Fruit fly (Drosophila melanogaster) whole organism, embryonic: ENCODE data around the gene MRP.
A peak's percentile ranks its signal among the peaks of the same experiment; 100 is the strongest.

ENCODE experiments used
- B-H1 ChIP-seq: fragments of 200-800 bp; sonication (Bioruptor generic); IDR thresholded peaks from 3 replicates; pipeline ENCODE4 v1.3.6; 2022; ENCODE audit warnings: missing biosample characterization, missing genetic modification characterization
- BEAF-32 ChIP-seq: fragments of 200-800 bp; sonication (Bioruptor generic); optimal IDR thresholded peaks from 3 replicates; lab custom pipeline; 2017; ENCODE audit warnings: missing biosample characterization, missing genetic modification characterization, mild to moderate bottlenecking, moderate library complexity, missing genetic modification reagents
- CG10959 ChIP-seq: fragments of 200-800 bp; sonication (Bioruptor generic); IDR thresholded peaks from 2 replicates; pipeline ENCODE4 v1.3.6; 2022; ENCODE audit warnings: missing biosample characterization, missing genetic modification characterization
- CG13287 ChIP-seq: fragments of 200-800 bp; sonication (Bioruptor generic); IDR thresholded peaks from 2 replicates; pipeline ENCODE4 v1.3.6; 2022; ENCODE audit warnings: missing biosample characterization, missing genetic modification characterization; ENCODE audit not compliant: partially characterized antibody
- CG15269 ChIP-seq: fragments of 200-800 bp; sonication (Bioruptor generic); optimal IDR thresholded peaks from 2 replicates; lab custom pipeline; 2018; ENCODE audit warnings: missing biosample characterization, mild to moderate bottlenecking, missing genetic modification characterization, moderate library complexity
- CG17361 ChIP-seq: fragments of 200-800 bp; sonication (Bioruptor generic); IDR thresholded peaks from 3 replicates; pipeline ENCODE4 v1.3.6; 2022; ENCODE audit warnings: missing biosample characterization, missing genetic modification characterization
- CG18476 ChIP-seq: fragments of 200-800 bp; sonication (Bioruptor generic); optimal IDR thresholded peaks from 2 replicates; lab custom pipeline; 2016; ENCODE audit warnings: missing biosample characterization, mild to moderate bottlenecking, missing genetic modification characterization
- CG30431 ChIP-seq: fragments of 200-800 bp; sonication (Bioruptor generic); optimal IDR thresholded peaks from 2 replicates; lab custom pipeline; 2017; ENCODE audit warnings: missing biosample characterization, missing genetic modification characterization
- CG3163 ChIP-seq: fragments of 200-800 bp; sonication (Bioruptor generic); optimal IDR thresholded peaks from 3 replicates; lab custom pipeline; 2016; ENCODE audit warnings: missing biosample characterization, missing genetic modification characterization
- CG34422 ChIP-seq: fragments of 200-800 bp; sonication (Bioruptor generic); IDR thresholded peaks from 3 replicates; pipeline ENCODE4 v1.3.6; 2022; ENCODE audit warnings: missing biosample characterization, missing genetic modification characterization
- CG3726 ChIP-seq: fragments of 200-800 bp; sonication (Bioruptor generic); IDR thresholded peaks from 3 replicates; pipeline ENCODE4, ENCODE4 v1.3.6; 2022; ENCODE audit warnings: missing biosample characterization, missing genetic modification characterization
- CG3838 ChIP-seq: fragments of 200-800 bp; sonication (Bioruptor generic); optimal IDR thresholded peaks from 3 replicates; lab custom pipeline; 2016; ENCODE audit warnings: missing biosample characterization, missing genetic modification characterization
- CG4282 ChIP-seq: fragments of 200-800 bp; sonication (Bioruptor generic); optimal IDR thresholded peaks from 2 replicates; lab custom pipeline; 2016; ENCODE audit warnings: missing biosample characterization, missing genetic modification characterization
- CG43689 ChIP-seq: fragments of 200-800 bp; sonication (Bioruptor generic); IDR thresholded peaks from 2 replicates; pipeline ENCODE4 v1.3.6; 2022; ENCODE audit warnings: missing biosample characterization, missing genetic modification characterization
- CG4404 ChIP-seq: fragments of 200-800 bp; sonication (Bioruptor generic); IDR thresholded peaks from 2 replicates; pipeline ENCODE4 v1.3.6; 2022; ENCODE audit warnings: missing biosample characterization, missing genetic modification characterization
- CG4820 ChIP-seq: fragments of 200-800 bp; sonication (Bioruptor generic); optimal IDR thresholded peaks from 3 replicates; lab custom pipeline; 2016; ENCODE audit warnings: missing biosample characterization, missing genetic modification characterization
- CG6791 ChIP-seq: fragments of 200-800 bp; sonication (Bioruptor generic); IDR thresholded peaks from 3 replicates; pipeline ENCODE4 v1.3.6; 2022; ENCODE audit warnings: missing biosample characterization, missing genetic modification characterization; ENCODE audit not compliant: partially characterized antibody
- CG8281 ChIP-seq: fragments of 200-800 bp; sonication (Bioruptor generic); optimal IDR thresholded peaks from 2 replicates; lab custom pipeline; 2018; ENCODE audit warnings: missing biosample characterization, mild to moderate bottlenecking, missing genetic modification characterization, moderate library complexity
- CG9817 ChIP-seq: fragments of 200-800 bp; sonication (Bioruptor generic); optimal IDR thresholded peaks from 2 replicates; lab custom pipeline; 2018; ENCODE audit warnings: missing biosample characterization, mild to moderate bottlenecking, missing genetic modification characterization, moderate library complexity
- Camta ChIP-seq: fragments of 200-800 bp; sonication (Bioruptor generic); optimal IDR thresholded peaks from 2 replicates; lab custom pipeline; 2016; ENCODE audit warnings: missing biosample characterization, missing genetic modification characterization
- Dref ChIP-seq: fragments of 200-800 bp; sonication (Bioruptor generic); IDR thresholded peaks from 2 replicates; pipeline ENCODE4 v1.3.6; 2022; ENCODE audit warnings: missing biosample characterization, missing genetic modification characterization
- Ets97D ChIP-seq: fragments of 200-800 bp; sonication (Bioruptor generic); optimal IDR thresholded peaks from 3 replicates; lab custom pipeline; 2016; ENCODE audit warnings: missing biosample characterization, missing genetic modification characterization
- Fer3 ChIP-seq: fragments of 200-800 bp; sonication (Bioruptor generic); optimal IDR thresholded peaks from 2 replicates; lab custom pipeline; 2018; ENCODE audit warnings: missing biosample characterization, mild to moderate bottlenecking, missing genetic modification characterization, moderate library complexity
- Gsc ChIP-seq: fragments of 200-800 bp; sonication (Bioruptor generic); IDR thresholded peaks from 2 replicates; pipeline ENCODE4 v1.3.6; 2022; ENCODE audit warnings: missing biosample characterization, missing genetic modification characterization
- HLH54F ChIP-seq: fragments of 200-800 bp; sonication (Bioruptor generic); optimal IDR thresholded peaks from 3 replicates; lab custom pipeline; 2016; ENCODE audit warnings: missing biosample characterization, missing genetic modification characterization
- Hr39 ChIP-seq: fragments of >200 bp; optimal IDR thresholded peaks from 2 replicates; lab custom pipeline; 2017
- Kr ChIP-seq: fragments of 200-800 bp; sonication (Bioruptor generic); optimal IDR thresholded peaks from 2 replicates; lab custom pipeline; 2017; ENCODE audit warnings: missing biosample characterization, mild to moderate bottlenecking, missing genetic modification characterization
- NC2α ChIP-seq: fragments of 200-800 bp; sonication (Bioruptor generic); optimal IDR thresholded peaks from 2 replicates; lab custom pipeline; 2016; ENCODE audit warnings: missing biosample characterization, missing genetic modification characterization
- NK7.1 ChIP-seq: fragments of 200-800 bp; sonication (Bioruptor generic); optimal IDR thresholded peaks from 3 replicates; lab custom pipeline; 2016; ENCODE audit warnings: missing biosample characterization, missing genetic modification characterization
- Nf-YA ChIP-seq: fragments of 200-800 bp; sonication (Bioruptor generic); IDR thresholded peaks from 2 replicates; pipeline ENCODE4 v1.3.6; 2022; ENCODE audit warnings: missing biosample characterization, missing genetic modification characterization
- Ptx1 ChIP-seq: fragments of 200-800 bp; sonication (Bioruptor generic); IDR thresholded peaks from 2 replicates; pipeline ENCODE4 v1.3.6; 2022; ENCODE audit warnings: missing biosample characterization, missing genetic modification characterization
- Spps ChIP-seq: fragments of 200-800 bp; sonication (Bioruptor generic); optimal IDR thresholded peaks from 2 replicates; lab custom pipeline; 2018; ENCODE audit warnings: missing biosample characterization, mild to moderate bottlenecking, missing genetic modification characterization
- YL-1 ChIP-seq: fragments of 200-800 bp; sonication (Bioruptor generic); optimal IDR thresholded peaks from 3 replicates; lab custom pipeline; 2017; ENCODE audit warnings: missing biosample characterization, mild to moderate bottlenecking, missing genetic modification characterization
- abd-A ChIP-seq: fragments of 200-800 bp; sonication (Bioruptor generic); optimal IDR thresholded peaks from 3 replicates; lab custom pipeline; 2019; ENCODE audit warnings: missing biosample characterization, mild to moderate bottlenecking, missing genetic modification characterization, moderate library complexity
- ac ChIP-seq: fragments of 200-800 bp; sonication (Bioruptor generic); optimal IDR thresholded peaks from 3 replicates; lab custom pipeline; 2017; ENCODE audit warnings: missing biosample characterization, mild to moderate bottlenecking, missing genetic modification characterization
- amos ChIP-seq: fragments of 200-800 bp; sonication (Bioruptor generic); IDR thresholded peaks from 2 replicates; pipeline ENCODE4 v1.3.6; 2022; ENCODE audit warnings: missing biosample characterization, missing genetic modification characterization; ENCODE audit not compliant: partially characterized antibody
- bowl ChIP-seq: fragments of 200-800 bp; sonication (Bioruptor generic); IDR thresholded peaks from 2 replicates; pipeline ENCODE4 v1.3.6; 2022; ENCODE audit warnings: missing biosample characterization, missing genetic modification characterization
- chinmo ChIP-seq: fragments of 200-800 bp; sonication (Bioruptor generic); IDR thresholded peaks from 4 replicates; pipeline ENCODE4 v1.3.6; 2022; ENCODE audit warnings: missing biosample characterization, missing genetic modification characterization; ENCODE audit not compliant: partially characterized antibody
- fd96Cb ChIP-seq: fragments of 200-800 bp; sonication (Bioruptor generic); optimal IDR thresholded peaks from 2 replicates; lab custom pipeline; 2018; ENCODE audit warnings: missing biosample characterization, mild to moderate bottlenecking, missing genetic modification characterization, moderate library complexity
- hth ChIP-seq: fragments of >200 bp; optimal IDR thresholded peaks from 2 replicates; lab custom pipeline; 2017; ENCODE audit warnings: inconsistent platforms
- ind ChIP-seq: fragments of 200-800 bp; sonication (Bioruptor generic); optimal IDR thresholded peaks from 3 replicates; lab custom pipeline; 2016; ENCODE audit warnings: missing biosample characterization, missing genetic modification characterization
- lbe ChIP-seq: fragments of 200-800 bp; sonication (Bioruptor generic); optimal IDR thresholded peaks from 2 replicates; lab custom pipeline; 2016; ENCODE audit warnings: missing biosample characterization, mild to moderate bottlenecking, missing genetic modification characterization
- mam ChIP-seq: fragments of 200-800 bp; sonication (Bioruptor generic); optimal IDR thresholded peaks from 3 replicates; lab custom pipeline; 2016; ENCODE audit warnings: missing biosample characterization, missing genetic modification characterization
- nmo ChIP-seq: fragments of 200-800 bp; sonication (Bioruptor generic); optimal IDR thresholded peaks from 2 replicates; lab custom pipeline; 2018; ENCODE audit warnings: missing biosample characterization, mild to moderate bottlenecking, missing genetic modification characterization, moderate library complexity
- org-1 ChIP-seq: fragments of 200-800 bp; sonication (Bioruptor generic); optimal IDR thresholded peaks from 2 replicates; lab custom pipeline; 2017; ENCODE audit warnings: missing biosample characterization, missing genetic modification characterization
- pros ChIP-seq: fragments of 200-800 bp; sonication (Bioruptor generic); optimal IDR thresholded peaks from 3 replicates; lab custom pipeline; 2019; ENCODE audit warnings: missing biosample characterization, mild to moderate bottlenecking, missing genetic modification characterization, moderate library complexity
- pzg ChIP-seq: fragments of 200-800 bp; sonication (Bioruptor generic); optimal IDR thresholded peaks from 3 replicates; lab custom pipeline; 2018; ENCODE audit warnings: missing biosample characterization, mild to moderate bottlenecking, missing genetic modification characterization, moderate library complexity
- sna ChIP-seq: fragments of 200-800 bp; sonication (Bioruptor generic); IDR thresholded peaks from 2 replicates; pipeline ENCODE4 v1.3.6; 2022; ENCODE audit warnings: missing biosample characterization, missing genetic modification characterization; ENCODE audit not compliant: partially characterized antibody
- ssp ChIP-seq: fragments of 200-800 bp; sonication (Bioruptor generic); IDR thresholded peaks from 2 replicates; pipeline ENCODE4 v1.3.6; 2022; ENCODE audit warnings: missing biosample characterization, missing genetic modification characterization
- vnd ChIP-seq: fragments of 200-800 bp; sonication (Bioruptor generic); IDR thresholded peaks from 3 replicates; pipeline ENCODE4 v1.3.6; 2022; ENCODE audit warnings: missing biosample characterization, missing genetic modification characterization; ENCODE audit not compliant: partially characterized antibody
- wor ChIP-seq: fragments of 200-800 bp; sonication (Bioruptor generic); IDR thresholded peaks from 2 replicates; pipeline ENCODE4 v1.3.6; 2022; ENCODE audit warnings: missing biosample characterization, missing genetic modification characterization

MRP gene

dm6 chr2L:12692343-12693079, 26.3 kb upstream of the MRP start, which contains the start of the genes CCT4 and CG6153 (continued):
- TF ChIP-seq CG3838 (GFP tag; lab: Kevin White, UChicago): no peak
- no peak for TF ChIP-seq CG18476 (GFP tag; lab: Kevin White, UChicago)
- no peak for TF ChIP-seq ind
- TF ChIP-seq CG4820: no peak
- no peak for TF ChIP-seq org-1 (GFP tag; lab: Kevin White, UChicago)
- TF ChIP-seq BEAF-32: peak; percentile 64
- peak; percentile 76 for TF ChIP-seq Dref
- TF ChIP-seq CG4404 (GFP tag; lab: Robert Waterston, UW): no peak
- peak; percentile 87 for TF ChIP-seq YL-1
- TF ChIP-seq CG4282 (GFP tag; lab: Kevin White, UChicago): no peak
- no peak for TF ChIP-seq CG30431
- peak; percentile 85 for TF ChIP-seq pzg (GFP tag; lab: Kevin White, UChicago)
- TF ChIP-seq Gsc (GFP tag; lab: Robert Waterston, UW): no peak
- no peak for TF ChIP-seq B-H1
- TF ChIP-seq Camta (GFP tag; lab: Kevin White, UChicago): no peak
- TF ChIP-seq Ptx1: no peak
- no peak for TF ChIP-seq hth
- TF ChIP-seq CG8281 (tag; lab: Kevin White, UChicago): no peak
- no peak for TF ChIP-seq NK7.1 (GFP tag; lab: Kevin White, UChicago)
- peak; percentile 71 for TF ChIP-seq Ets97D
- TF ChIP-seq abd-A: no peak
- TF ChIP-seq fd96Cb (tag; lab: Kevin White, UChicago): no peak
- TF ChIP-seq Spps (tag; lab: Kevin White, UChicago): no peak
- TF ChIP-seq CG34422: peak; percentile 33; the same call in 1 of the 3 replicates
- TF ChIP-seq CG6791 (GFP tag; lab: Robert Waterston, UW): 0 out of 3 replicates have a peak, but pooled peaks have one; percentile 47
- TF ChIP-seq Kr (GFP tag; lab: Kevin White, UChicago): no peak
- TF ChIP-seq CG15269: no peak
- TF ChIP-seq HLH54F (GFP tag; lab: Kevin White, UChicago): no peak
- TF ChIP-seq CG9817 (tag; lab: Kevin White, UChicago): no peak
- peak; percentile 54 for TF ChIP-seq amos (GFP tag; lab: Robert Waterston, UW)
- TF ChIP-seq chinmo (GFP tag; lab: Robert Waterston, UW): 0 out of 4 replicates have a peak, but pooled peaks have one; percentile 61
- TF ChIP-seq CG17361 (GFP tag; lab: Robert Waterston, UW): no peak
- TF ChIP-seq NC2α (GFP tag; lab: Kevin White, UChicago): no peak
- no peak for TF ChIP-seq bowl (GFP tag; lab: Robert Waterston, UW)
- no peak for TF ChIP-seq ac (GFP tag; lab: Kevin White, UChicago)
- no peak for TF ChIP-seq CG10959 (GFP tag; lab: Robert Waterston, UW)
- no peak for TF ChIP-seq mam (GFP tag; lab: Kevin White, UChicago)
- TF ChIP-seq vnd (GFP tag; lab: Robert Waterston, UW): no peak
- TF ChIP-seq nmo: peak; percentile 36
- TF ChIP-seq sna (GFP tag; lab: Robert Waterston, UW): no peak
- TF ChIP-seq wor: no peak
- no peak for TF ChIP-seq CG43689 (GFP tag; lab: Robert Waterston, UW)
- no peak for TF ChIP-seq lbe
- TF ChIP-seq CG13287 (GFP tag; lab: Robert Waterston, UW): peak; percentile 60
- no peak for TF ChIP-seq pros (GFP tag; lab: Kevin White, UChicago)
- no peak for TF ChIP-seq CG3163 (GFP tag; lab: Kevin White, UChicago)
- no peak for TF ChIP-seq Hr39
- TF ChIP-seq Nf-YA (GFP tag; lab: Robert Waterston, UW): no peak
- no peak for TF ChIP-seq ssp (GFP tag; lab: Robert Waterston, UW)
- no peak for TF ChIP-seq Fer3 (tag; lab: Kevin White, UChicago)
- no peak for TF ChIP-seq CG3726
